Worm (Caenorhabditis elegans): ENCODE measurements around the gene elo-7.

Gene elo-7

ce11 chrIV:9520629-9521028, 9.1 kb upstream of the elo-7 start:
- TF ChIP-seq ceh-39 (tag; optimal IDR thresholded peaks at IDR 0.05) (no peak), mep-1 (tag; optimal IDR thresholded peaks at IDR 0.05) (no peak), nhr-237 (tag; optimal IDR thresholded peaks at IDR 0.05) (no peak), mab-5 (tag; optimal IDR thresholded peaks at IDR 0.05) (no peak), lin-32 (GFP tag; optimal IDR thresholded peaks at IDR 0.05) (no peak), ham-2 (GFP tag; optimal IDR thresholded peaks at IDR 0.05) (no peak), ces-1 (GFP tag; optimal IDR thresholded peaks at IDR 0.05) (no peak), unc-62 (GFP tag; optimal IDR thresholded peaks at IDR 0.05) (no peak)

ce11 chrIV:9523139-9523538, 6.6 kb upstream of the elo-7 start:
- TF ChIP-seq pha-4 (tag; optimal IDR thresholded peaks at IDR 0.05) (no peak), lin-32 (GFP tag; optimal IDR thresholded peaks at IDR 0.05) (no peak), M03D4.4 (tag; optimal IDR thresholded peaks at IDR 0.05) (no peak), unc-120 (tag; optimal IDR thresholded peaks at IDR 0.05; ENCODE audit: poor library complexity, severe bottlenecking) (no peak), nhr-2 (tag; optimal IDR thresholded peaks at IDR 0.05) (no peak), ceh-83 (GFP tag; optimal IDR thresholded peaks at IDR 0.05) (no peak), snpc-4 (tag; optimal IDR thresholded peaks at IDR 0.05) (no peak), hlh-1 (tag; optimal IDR thresholded peaks at IDR 0.05) (no peak), elt-3 (tag; optimal IDR thresholded peaks at IDR 0.05) (no peak), drap-1 (GFP tag; optimal IDR thresholded peaks at IDR 0.05) (no peak), ceh-43 (GFP tag; optimal IDR thresholded peaks at IDR 0.05) (no peak), flh-1 (GFP tag; optimal IDR thresholded peaks at IDR 0.05) (no peak), mep-1 (tag; optimal IDR thresholded peaks at IDR 0.05) (no peak), nhr-76 (tag; optimal IDR thresholded peaks at IDR 0.05) (no peak), nhr-12 (tag; optimal IDR thresholded peaks at IDR 0.05) (no peak), mab-5 (tag; optimal IDR thresholded peaks at IDR 0.05) (no peak)

- no peak for TF ChIP-seq zip-8 (tag; optimal IDR thresholded peaks at IDR 0.05)
- TF ChIP-seq drap-1 (GFP tag; optimal IDR thresholded peaks at IDR 0.05) = no peak
- TF ChIP-seq nhr-237 (tag; optimal IDR thresholded peaks at IDR 0.05) = peak; percentile 29
- TF ChIP-seq mab-5 (tag; optimal IDR thresholded peaks at IDR 0.05) = no peak
- no peak for TF ChIP-seq flh-1 (GFP tag; optimal IDR thresholded peaks at IDR 0.05)
- TF ChIP-seq blmp-1 (tag; optimal IDR thresholded peaks at IDR 0.05) = no peak
- TF ChIP-seq ces-1 (GFP tag; optimal IDR thresholded peaks at IDR 0.05) = peak; percentile 36
- TF ChIP-seq unc-39 (tag; optimal IDR thresholded peaks at IDR 0.05) = no peak
- no peak for TF ChIP-seq hlh-1 (tag; optimal IDR thresholded peaks at IDR 0.05)
- no peak for TF ChIP-seq sem-2 (GFP tag; optimal IDR thresholded peaks at IDR 0.05)
- no peak for TF ChIP-seq nhr-76 (tag; optimal IDR thresholded peaks at IDR 0.05)
- no peak for TF ChIP-seq nhr-28 (tag; optimal IDR thresholded peaks at IDR 0.05)
- TF ChIP-seq sptf-1 (tag; optimal IDR thresholded peaks at IDR 0.05) = no peak
- no peak for TF ChIP-seq elt-1 (tag; optimal IDR thresholded peaks at IDR 0.05; ENCODE audit: borderline replicate concordance, insufficient read depth)
- TF ChIP-seq mep-1 (tag; optimal IDR thresholded peaks at IDR 0.05) = no peak
- TF ChIP-seq mls-2 (tag; optimal IDR thresholded peaks at IDR 0.05) = no peak
- no peak for TF ChIP-seq lin-32 (GFP tag; optimal IDR thresholded peaks at IDR 0.05)
- no peak for TF ChIP-seq tbx-8 (GFP tag; optimal IDR thresholded peaks at IDR 0.05)
- TF ChIP-seq pha-4 (tag; optimal IDR thresholded peaks at IDR 0.05) = no peak
- no peak for TF ChIP-seq nhr-2 (tag; optimal IDR thresholded peaks at IDR 0.05)
- TF ChIP-seq lsy-2 (tag; optimal IDR thresholded peaks at IDR 0.05) = peak; percentile 52
- TF ChIP-seq ztf-11 (tag; optimal IDR thresholded peaks at IDR 0.05) = no peak
Observed at ce11 chrIV:9524849-9525460, 4.8 kb upstream of the elo-7 start, which contains the start of gene ndua-5. Gene ndua-5 (minus strand): TSS chrIV:9524899.

ce11 chrIV:9525682-9526416, 3.9 kb upstream of the elo-7 start, which contains the start of gene elo-1:
Gene elo-1 (plus strand): TSS chrIV:9526366.
- peak; percentile 10 for TF ChIP-seq hlh-1 (tag; optimal IDR thresholded peaks at IDR 0.05)
- no peak for TF ChIP-seq unc-39 (tag; optimal IDR thresholded peaks at IDR 0.05)

Data from whole organism, mixed stage, embryonic.